Worm (Caenorhabditis elegans) whole organism, L4/young adult: ENCODE data around the gene T14G12.11.
A peak's percentile ranks its signal among the peaks of the same experiment; 100 is the strongest.

ENCODE experiments used
- W03F9.2 ChIP-seq: fragments of 150-350 bp; optimal IDR thresholded peaks from 2 replicates; lab custom pipeline; 2014; ENCODE audit warnings: missing biosample characterization, missing genetic modification characterization
- dao-5 ChIP-seq: sonication (generic microtip); optimal IDR thresholded peaks from 2 replicates; lab custom pipeline; 2016; ENCODE audit warnings: missing genotype, missing genetic modification characterization, moderate library complexity, missing compliant biosample characterization
- him-1 ChIP-seq: sonication (generic microtip); optimal IDR thresholded peaks from 2 replicates; lab custom pipeline; 2016; ENCODE audit warnings: missing genotype, missing genetic modification reagents, missing genetic modification characterization, missing compliant biosample characterization

T14G12.11 gene

ce11 chrX:3762410-3762809 lies at the start of gene T14G12.11:
T14G12.11 (minus strand) TSS chrX:3762547.
- TF ChIP-seq dao-5 (tag; lab: Kevin White, UChicago) (no peak), him-1 (no peak), W03F9.2 (tag; lab: Kevin White, UChicago) (no peak)

ce11 chrX:3807166-3807565 lies 44.8 kb upstream of the T14G12.11 start, which contains the start of gene F35A5.1:
F35A5.1 (plus strand) TSS chrX:3807466.
- TF ChIP-seq him-1 = no peak
- TF ChIP-seq dao-5 (tag; lab: Kevin White, UChicago) = no peak
- no peak for TF ChIP-seq W03F9.2 (tag; lab: Kevin White, UChicago)

- TF ChIP-seq him-1 (no peak), W03F9.2 (tag; lab: Kevin White, UChicago) (no peak), dao-5 (tag; lab: Kevin White, UChicago) (no peak)
Observed at ce11 chrX:3804837-3805236, 42.5 kb upstream of the T14G12.11 start, which contains the start of gene F35A5.2. F35A5.2 (plus strand) TSS chrX:3805137.

- peak; percentile 20 for TF ChIP-seq him-1
- no peak for TF ChIP-seq dao-5 (tag; lab: Kevin White, UChicago)
- TF ChIP-seq W03F9.2 (tag; lab: Kevin White, UChicago) = peak; percentile 52
Observed at ce11 chrX:3803314-3803713, 41.0 kb upstream of the T14G12.11 start, which contains the start of gene F35A5.8. F35A5.8 (minus strand) TSS chrX:3803464.

- no peak for TF ChIP-seq him-1
- TF ChIP-seq dao-5 (tag; lab: Kevin White, UChicago) = no peak
- TF ChIP-seq W03F9.2 (tag; lab: Kevin White, UChicago) = no peak
Observed at ce11 chrX:3802743-3803142, 40.4 kb upstream of the T14G12.11 start.

ce11 chrX:3798288-3798687 lies 35.9 kb upstream of the T14G12.11 start:
- TF ChIP-seq him-1 (no peak), W03F9.2 (tag; lab: Kevin White, UChicago) (no peak), dao-5 (tag; lab: Kevin White, UChicago) (no peak)

ce11 chrX:3797882-3798281 lies 35.5 kb upstream of the T14G12.11 start, which contains the start of gene abu-10:
abu-10 (plus strand) TSS chrX:3798182.
- no peak for TF ChIP-seq dao-5 (tag; lab: Kevin White, UChicago)
- no peak for TF ChIP-seq W03F9.2 (tag; lab: Kevin White, UChicago)
- no peak for TF ChIP-seq him-1

- no peak for TF ChIP-seq dao-5 (tag; lab: Kevin White, UChicago)
- no peak for TF ChIP-seq him-1
- TF ChIP-seq W03F9.2 (tag; lab: Kevin White, UChicago) = no peak
Observed at ce11 chrX:3795642-3796041, 33.3 kb upstream of the T14G12.11 start, which contains the start of gene F35A5.5. F35A5.5 (minus strand) TSS chrX:3795742.

- no peak for TF ChIP-seq him-1
- TF ChIP-seq W03F9.2 (tag; lab: Kevin White, UChicago) = no peak
- no peak for TF ChIP-seq dao-5 (tag; lab: Kevin White, UChicago)
Observed at ce11 chrX:3794161-3794560, 31.8 kb upstream of the T14G12.11 start.

- no peak for TF ChIP-seq W03F9.2 (tag; lab: Kevin White, UChicago)
- TF ChIP-seq him-1 = peak; percentile 21
- peak; percentile 32 for TF ChIP-seq dao-5 (tag; lab: Kevin White, UChicago)
Observed at ce11 chrX:3793389-3793788, 31.0 kb upstream of the T14G12.11 start.

ce11 chrX:3792715-3793114 lies 30.4 kb upstream of the T14G12.11 start, which contains the start of gene idpp-5:
idpp-5 (minus strand) TSS chrX:3792815.
- TF ChIP-seq W03F9.2 (tag; lab: Kevin White, UChicago) = no peak

ce11 chrX:3791098-3791497 lies 28.8 kb upstream of the T14G12.11 start:
- TF ChIP-seq him-1 = no peak
- no peak for TF ChIP-seq dao-5 (tag; lab: Kevin White, UChicago)
- no peak for TF ChIP-seq W03F9.2 (tag; lab: Kevin White, UChicago)

- no peak for TF ChIP-seq him-1
- TF ChIP-seq dao-5 (tag; lab: Kevin White, UChicago) = no peak
- TF ChIP-seq W03F9.2 (tag; lab: Kevin White, UChicago) = no peak
Observed at ce11 chrX:3788483-3788882, 26.1 kb upstream of the T14G12.11 start.

- no peak for TF ChIP-seq him-1
- no peak for TF ChIP-seq W03F9.2 (tag; lab: Kevin White, UChicago)
- TF ChIP-seq dao-5 (tag; lab: Kevin White, UChicago) = no peak
Observed at ce11 chrX:3787431-3788076, 25.2 kb upstream of the T14G12.11 start, which contains the start of gene pmpl-1. pmpl-1 (plus strand) TSS chrX:3788026.
